Worm (Caenorhabditis elegans) whole organism, early embryonic: ENCODE results near the gene pcdr-1.

ENCODE experiments used
- B0310.2 ChIP-seq: sonication (generic microtip); optimal IDR thresholded peaks from 2 replicates; lab custom pipeline; 2016; ENCODE audit warnings: mild to moderate bottlenecking, missing genetic modification characterization, missing compliant biosample characterization
- F13C5.2 ChIP-seq: sonication (generic microtip); optimal IDR thresholded peaks from 2 replicates; lab custom pipeline; 2017; ENCODE audit warnings: mild to moderate bottlenecking, missing genetic modification characterization, inconsistent platforms, missing compliant biosample characterization
- aly-1 ChIP-seq: sonication (generic microtip); optimal IDR thresholded peaks from 2 replicates; lab custom pipeline; 2016; ENCODE audit warnings: missing genetic modification characterization, missing compliant biosample characterization
- ama-1 ChIP-seq: fragments of 150-350 bp; optimal IDR thresholded peaks from 2 replicates; lab custom pipeline; 2014
- ceh-13 ChIP-seq: fragments of 200-800 bp; sonication (Bioruptor generic); optimal IDR thresholded peaks from 2 replicates; lab custom pipeline; 2018; ENCODE audit warnings: mild to moderate bottlenecking, missing genetic modification characterization, missing compliant biosample characterization
- ceh-36 ChIP-seq: sonication (generic microtip); optimal IDR thresholded peaks from 2 replicates; lab custom pipeline; 2016; ENCODE audit warnings: missing genetic modification characterization, inconsistent platforms, missing compliant biosample characterization
- ets-7 ChIP-seq: sonication (generic microtip); optimal IDR thresholded peaks from 2 replicates; lab custom pipeline; 2016; ENCODE audit warnings: missing genotype, missing genetic modification characterization, missing compliant biosample characterization
- flt-1 ChIP-seq: fragments of 200-800 bp; sonication (Bioruptor generic); IDR thresholded peaks from 2 replicates; pipeline ENCODE4 v1.3.6; 2022; ENCODE audit warnings: missing genetic modification characterization, missing compliant biosample characterization
- hmbx-1 ChIP-seq: sonication (generic microtip); optimal IDR thresholded peaks from 2 replicates; lab custom pipeline; 2016; ENCODE audit warnings: mild to moderate bottlenecking, missing genetic modification characterization, missing compliant biosample characterization
- hmg-4 ChIP-seq: fragments of 200-800 bp; sonication (Bioruptor generic); optimal IDR thresholded peaks from 2 replicates; lab custom pipeline; 2018; ENCODE audit warnings: mild to moderate bottlenecking, missing genetic modification characterization, missing compliant biosample characterization
- hnd-1 ChIP-seq: sonication (generic microtip); optimal IDR thresholded peaks from 2 replicates; lab custom pipeline; 2016; ENCODE audit warnings: missing genetic modification characterization, missing compliant biosample characterization
- pes-1 ChIP-seq: fragments of 200-800 bp; sonication (Bioruptor generic); IDR thresholded peaks from 2 replicates; pipeline ENCODE4 v1.3.6; 2022; ENCODE audit warnings: missing genetic modification reagents, missing genetic modification characterization, missing compliant biosample characterization
- scrt-1 ChIP-seq: fragments of 200-800 bp; sonication (Bioruptor generic); IDR thresholded peaks from 2 replicates; pipeline ENCODE4 v1.3.6; 2022; ENCODE audit warnings: missing genetic modification characterization, missing compliant biosample characterization
- sea-1 ChIP-seq: fragments of 200-800 bp; sonication (Bioruptor generic); conservative IDR thresholded peaks from 2 replicates; pipeline ENCODE4 v1.3.6; 2022; ENCODE audit warnings: missing genetic modification characterization, missing compliant biosample characterization
- tbx-11 ChIP-seq: fragments of 200-800 bp; sonication (Bioruptor generic); IDR thresholded peaks from 2 replicates; pipeline ENCODE4 v1.3.6; 2022; ENCODE audit warnings: missing genetic modification characterization, missing compliant biosample characterization
- tbx-37 ChIP-seq: fragments of 200-800 bp; sonication (Bioruptor generic); conservative IDR thresholded peaks from 2 replicates; pipeline ENCODE4 v1.3.6; 2022; ENCODE audit warnings: missing genetic modification reagents, missing genetic modification characterization, missing compliant biosample characterization
- tra-4 ChIP-seq: sonication (generic microtip); optimal IDR thresholded peaks from 2 replicates; lab custom pipeline; 2017; ENCODE audit warnings: missing genetic modification characterization, missing compliant biosample characterization

The pcdr-1 gene

ce11 chrX:15647276-15647675 lies 19.3 kb upstream of the pcdr-1 start, which contains the start of gene F59D12.5:
F59D12.5 (minus strand) TSS chrX:15647369.
- no peak for TF ChIP-seq hmg-4
- TF ChIP-seq ama-1 (lab: Kevin White, UChicago), result no peak
- no peak for TF ChIP-seq flt-1
- no peak for TF ChIP-seq sea-1 (GFP tag; lab: Robert Waterston, UW)
- TF ChIP-seq aly-1 (tag; lab: Kevin White, UChicago), result no peak
- TF ChIP-seq scrt-1 (GFP tag; lab: Robert Waterston, UW), result no peak
- no peak for TF ChIP-seq hmbx-1 (tag; lab: Kevin White, UChicago)
- no peak for TF ChIP-seq tbx-11 (GFP tag; lab: Robert Waterston, UW)
- no peak for TF ChIP-seq tbx-37 (GFP tag; lab: Robert Waterston, UW)
- TF ChIP-seq ceh-13 (GFP tag; lab: Kevin White, UChicago), result no peak
- TF ChIP-seq pes-1 (GFP tag; lab: Robert Waterston, UW), result no peak
- TF ChIP-seq ets-7 (tag; lab: Kevin White, UChicago), result no peak
- no peak for TF ChIP-seq F13C5.2 (tag; lab: Kevin White, UChicago)
- no peak for TF ChIP-seq hnd-1
- TF ChIP-seq ceh-36, result no peak
- TF ChIP-seq tra-4 (tag; lab: Kevin White, UChicago), result no peak
- no peak for TF ChIP-seq B0310.2

DNA sequence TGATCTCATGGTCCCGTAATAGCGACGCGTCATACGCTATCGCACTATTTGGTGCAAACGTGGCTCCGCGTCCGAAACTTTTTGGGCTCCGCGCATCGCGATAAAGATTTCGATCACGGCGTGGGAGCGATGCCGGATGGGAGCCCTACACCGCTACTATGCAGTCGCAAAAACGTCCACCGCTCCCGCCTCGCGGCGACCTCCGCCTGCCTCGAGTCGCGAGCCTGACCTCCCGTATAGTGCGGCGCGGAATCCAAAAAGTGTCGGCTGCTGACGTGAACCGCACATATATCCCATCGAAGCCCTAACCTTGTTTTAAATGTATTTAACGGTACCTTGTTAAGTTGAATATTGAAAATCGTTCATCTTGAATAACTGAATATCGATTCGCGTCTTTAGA lies 16.1 kb upstream of the pcdr-1 start:
- TF ChIP-seq ama-1 (lab: Kevin White, UChicago), result no peak
- no peak for TF ChIP-seq ceh-13 (GFP tag; lab: Kevin White, UChicago)
- TF ChIP-seq hmbx-1 (tag; lab: Kevin White, UChicago), result no peak
- no peak for TF ChIP-seq hnd-1
- TF ChIP-seq tbx-37 (GFP tag; lab: Robert Waterston, UW), result no peak

DNA sequence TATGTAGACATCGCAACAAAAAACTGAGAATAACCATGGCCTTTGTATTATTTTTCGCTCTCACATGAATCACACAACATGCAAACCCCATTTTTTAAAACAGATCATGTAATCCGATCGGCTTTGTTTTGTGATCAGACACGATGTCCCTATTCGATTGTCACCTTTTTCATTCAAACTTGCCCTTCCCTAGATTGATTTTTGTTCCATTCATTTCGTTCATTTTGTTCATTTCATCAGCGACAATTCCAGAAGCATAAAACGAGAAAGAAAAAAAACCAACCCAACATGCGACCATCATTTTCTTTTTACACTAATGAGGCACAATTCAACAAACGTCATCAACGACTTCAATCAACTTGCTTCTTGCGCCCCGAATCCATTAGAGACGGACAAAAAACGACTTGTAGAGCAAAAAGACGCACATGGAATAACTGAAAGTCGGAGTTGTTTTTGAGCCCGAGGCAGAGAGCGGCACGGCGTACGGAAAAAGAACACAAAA lies 15.6 kb upstream of the pcdr-1 start, which contains the start of gene F59D12.3:
F59D12.3 (minus strand) TSS at position 51 of the 502 bp plus-strand sequence.
- TF ChIP-seq tbx-37 (GFP tag; lab: Robert Waterston, UW) (no peak), flt-1 (no peak), tbx-11 (GFP tag; lab: Robert Waterston, UW) (no peak), F13C5.2 (tag; lab: Kevin White, UChicago) (no peak), aly-1 (tag; lab: Kevin White, UChicago) (no peak), hnd-1 (no peak), sea-1 (GFP tag; lab: Robert Waterston, UW) (no peak), ceh-13 (GFP tag; lab: Kevin White, UChicago) (no peak), ama-1 (lab: Kevin White, UChicago) (no peak), hmg-4 (no peak)

- TF ChIP-seq tra-4 (tag; lab: Kevin White, UChicago), result no peak
- TF ChIP-seq ama-1 (lab: Kevin White, UChicago), result no peak
- no peak for TF ChIP-seq flt-1
- no peak for TF ChIP-seq ets-7 (tag; lab: Kevin White, UChicago)
- no peak for TF ChIP-seq hmbx-1 (tag; lab: Kevin White, UChicago)
- TF ChIP-seq tbx-37 (GFP tag; lab: Robert Waterston, UW), result no peak
- no peak for TF ChIP-seq scrt-1 (GFP tag; lab: Robert Waterston, UW)
- no peak for TF ChIP-seq hnd-1
- TF ChIP-seq hmg-4, result no peak
- TF ChIP-seq sea-1 (GFP tag; lab: Robert Waterston, UW), result no peak
- TF ChIP-seq aly-1 (tag; lab: Kevin White, UChicago), result no peak
These were observed 13.4 kb upstream of the pcdr-1 start for ce11 chrX:15653196-15653595.

ce11 chrX:15654969-15655368 lies 11.6 kb upstream of the pcdr-1 start:
- TF ChIP-seq hmg-4 (no peak), aly-1 (tag; lab: Kevin White, UChicago) (no peak), sea-1 (GFP tag; lab: Robert Waterston, UW) (no peak), hmbx-1 (tag; lab: Kevin White, UChicago) (no peak)

DNA sequence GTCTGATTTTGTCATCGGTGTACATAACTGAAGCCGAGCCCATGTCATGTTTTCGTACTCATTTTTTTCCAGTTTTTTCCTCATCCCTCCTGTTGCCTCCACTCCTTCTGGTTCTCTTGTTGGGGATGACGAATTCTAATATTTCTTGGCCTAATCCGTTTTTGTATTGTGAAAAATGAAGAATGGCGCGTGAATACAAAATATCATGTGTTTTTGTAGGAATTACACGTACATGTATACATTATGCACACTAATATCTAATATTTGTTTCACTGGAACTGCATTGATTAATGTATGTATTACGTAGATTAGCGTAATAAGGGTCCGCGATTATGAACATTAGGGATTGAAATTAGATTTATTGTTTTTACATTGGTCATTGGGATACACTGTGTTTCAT lies 10.9 kb upstream of the pcdr-1 start:
- no peak for TF ChIP-seq flt-1
- no peak for TF ChIP-seq F13C5.2 (tag; lab: Kevin White, UChicago)
- TF ChIP-seq ets-7 (tag; lab: Kevin White, UChicago), result no peak
- TF ChIP-seq ceh-36, result no peak
- no peak for TF ChIP-seq hmbx-1 (tag; lab: Kevin White, UChicago)
- no peak for TF ChIP-seq ceh-13 (GFP tag; lab: Kevin White, UChicago)
- no peak for TF ChIP-seq aly-1 (tag; lab: Kevin White, UChicago)
- no peak for TF ChIP-seq hmg-4
- TF ChIP-seq sea-1 (GFP tag; lab: Robert Waterston, UW), result no peak
- TF ChIP-seq tbx-37 (GFP tag; lab: Robert Waterston, UW), result no peak
- TF ChIP-seq tra-4 (tag; lab: Kevin White, UChicago), result no peak
- no peak for TF ChIP-seq hnd-1
- no peak for TF ChIP-seq ama-1 (lab: Kevin White, UChicago)
- TF ChIP-seq B0310.2, result no peak
- TF ChIP-seq pes-1 (GFP tag; lab: Robert Waterston, UW), result no peak
- no peak for TF ChIP-seq scrt-1 (GFP tag; lab: Robert Waterston, UW)
- no peak for TF ChIP-seq tbx-11 (GFP tag; lab: Robert Waterston, UW)

DNA sequence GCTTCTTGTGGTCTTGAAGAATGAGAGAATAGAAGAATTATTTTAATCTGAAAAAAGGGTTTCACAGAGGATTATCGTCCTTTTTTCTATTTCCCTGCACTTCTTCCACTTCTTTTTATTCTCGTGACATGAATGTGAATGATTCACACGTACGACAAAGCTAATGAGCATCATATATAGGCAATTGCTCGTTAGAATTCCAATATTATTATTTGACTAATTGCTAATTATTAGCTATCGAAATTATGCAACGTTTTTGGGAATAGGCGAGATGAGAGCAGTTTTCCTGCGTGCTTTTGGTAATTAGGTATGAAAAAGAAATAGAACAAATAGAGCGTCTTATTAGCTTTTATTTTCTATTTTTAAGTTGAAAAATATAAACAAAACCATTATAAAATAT lies 8.8 kb upstream of the pcdr-1 start:
- TF ChIP-seq tra-4 (tag; lab: Kevin White, UChicago) (no peak), tbx-11 (GFP tag; lab: Robert Waterston, UW) (no peak), scrt-1 (GFP tag; lab: Robert Waterston, UW) (no peak), aly-1 (tag; lab: Kevin White, UChicago) (no peak), F13C5.2 (tag; lab: Kevin White, UChicago) (no peak), pes-1 (GFP tag; lab: Robert Waterston, UW) (no peak), hmbx-1 (tag; lab: Kevin White, UChicago) (no peak), B0310.2 (no peak), ceh-13 (GFP tag; lab: Kevin White, UChicago) (no peak), hnd-1 (no peak), sea-1 (GFP tag; lab: Robert Waterston, UW) (no peak), tbx-37 (GFP tag; lab: Robert Waterston, UW) (no peak), ama-1 (lab: Kevin White, UChicago) (no peak), hmg-4 (no peak), ceh-36 (no peak), flt-1 (no peak)
